Fruit fly (Drosophila melanogaster) whole organism, embryonic: ENCODE data around the gene CG10343.

Experiments
- Awh ChIP-seq: fragments of 200-800 bp; sonication (Bioruptor generic); IDR thresholded peaks from 2 replicates; pipeline ENCODE4, ENCODE4 v1.3.6; 2022; ENCODE audit warnings: missing biosample characterization, missing genetic modification characterization
- Bdp1 ChIP-seq: fragments of 200-800 bp; sonication (Bioruptor generic); optimal IDR thresholded peaks from 3 replicates; lab custom pipeline; 2016; ENCODE audit warnings: missing biosample characterization, missing genetic modification characterization
- Blimp-1 ChIP-seq: fragments of 200-800 bp; sonication (Bioruptor generic); optimal IDR thresholded peaks from 3 replicates; lab custom pipeline; 2018; ENCODE audit warnings: missing biosample characterization, missing genetic modification characterization, mild to moderate bottlenecking, moderate library complexity, missing genetic modification reagents
- Bteb2 ChIP-seq: fragments of 200-800 bp; sonication (Bioruptor generic); optimal IDR thresholded peaks from 2 replicates; lab custom pipeline; 2016; ENCODE audit warnings: missing biosample characterization, missing genetic modification characterization
- CG12744 ChIP-seq: fragments of 200-800 bp; sonication (Bioruptor generic); optimal IDR thresholded peaks from 2 replicates; lab custom pipeline; 2016; ENCODE audit warnings: missing biosample characterization, missing genetic modification characterization
- CG12942 ChIP-seq: fragments of 200-800 bp; sonication (Bioruptor generic); optimal IDR thresholded peaks from 3 replicates; lab custom pipeline; 2016; ENCODE audit warnings: missing biosample characterization, missing genetic modification characterization
- CG13424 ChIP-seq: fragments of 200-800 bp; sonication (Bioruptor generic); optimal IDR thresholded peaks from 2 replicates; lab custom pipeline; 2019; ENCODE audit warnings: missing biosample characterization, mild to moderate bottlenecking, missing genetic modification characterization, moderate library complexity
- CG14667 ChIP-seq: fragments of 200-800 bp; sonication (Bioruptor generic); IDR thresholded peaks from 2 replicates; pipeline ENCODE4 v1.3.6; 2022; ENCODE audit warnings: missing biosample characterization, missing genetic modification characterization
- CG15479 ChIP-seq: fragments of 200-800 bp; sonication (Bioruptor generic); optimal IDR thresholded peaks from 3 replicates; lab custom pipeline; 2019; ENCODE audit warnings: missing biosample characterization, mild to moderate bottlenecking, missing genetic modification characterization, moderate library complexity
- CG18011 ChIP-seq: fragments of 200-800 bp; sonication (Bioruptor generic); optimal IDR thresholded peaks from 2 replicates; lab custom pipeline; 2017; ENCODE audit warnings: missing biosample characterization, missing genetic modification characterization, mild to moderate bottlenecking, moderate library complexity, missing genotype
- CG1832 ChIP-seq: fragments of 200-800 bp; sonication (Bioruptor generic); optimal IDR thresholded peaks from 2 replicates; lab custom pipeline; 2017; ENCODE audit warnings: missing biosample characterization, mild to moderate bottlenecking, missing genetic modification characterization, inconsistent platforms
- CG2712 ChIP-seq: fragments of 200-800 bp; optimal IDR thresholded peaks from 3 replicates; lab custom pipeline; 2019; ENCODE audit warnings: missing biosample characterization, mild to moderate bottlenecking, missing genetic modification characterization, moderate library complexity
- CG2889 ChIP-seq: fragments of 200-800 bp; sonication (Bioruptor generic); IDR thresholded peaks from 3 replicates; pipeline ENCODE4 v1.3.6; 2022; ENCODE audit warnings: missing biosample characterization, missing genetic modification characterization
- CG3065 ChIP-seq: fragments of 200-800 bp; sonication (Bioruptor generic); optimal IDR thresholded peaks from 2 replicates; lab custom pipeline; 2016; ENCODE audit warnings: missing biosample characterization, missing genetic modification characterization
- CG31365 ChIP-seq: fragments of 200-800 bp; sonication (Bioruptor generic); optimal IDR thresholded peaks from 2 replicates; lab custom pipeline; 2018; ENCODE audit warnings: missing biosample characterization, mild to moderate bottlenecking, missing genetic modification characterization
- CG31441 ChIP-seq: fragments of 200-800 bp; sonication (Bioruptor generic); IDR thresholded peaks from 2 replicates; pipeline ENCODE4 v1.3.6; 2022; ENCODE audit warnings: missing biosample characterization, missing genetic modification characterization
- CG3407 ChIP-seq: fragments of 200-800 bp; sonication (Bioruptor generic); optimal IDR thresholded peaks from 2 replicates; lab custom pipeline; 2018; ENCODE audit warnings: missing biosample characterization, mild to moderate bottlenecking, missing genetic modification characterization
- CG34224 ChIP-seq: fragments of 200-800 bp; sonication (Bioruptor generic); IDR thresholded peaks from 3 replicates; pipeline ENCODE4 v1.3.6; 2022; ENCODE audit warnings: missing biosample characterization, missing genetic modification characterization; ENCODE audit not compliant: partially characterized antibody
- CG3847 ChIP-seq: fragments of 200-800 bp; sonication (Bioruptor generic); IDR thresholded peaks from 2 replicates; pipeline ENCODE4 v1.3.6; 2022; ENCODE audit warnings: missing biosample characterization, missing genetic modification characterization
- CG6175 ChIP-seq: fragments of 200-800 bp; sonication (Bioruptor generic); IDR thresholded peaks from 3 replicates; pipeline ENCODE4 v1.3.6; 2022; ENCODE audit warnings: missing biosample characterization, missing genetic modification characterization
- CG8089 ChIP-seq: fragments of 200-800 bp; sonication (Bioruptor generic); optimal IDR thresholded peaks from 3 replicates; lab custom pipeline; 2016; ENCODE audit warnings: missing biosample characterization, missing genetic modification characterization
- CG9437 ChIP-seq: fragments of 200-800 bp; sonication (Bioruptor generic); optimal IDR thresholded peaks from 2 replicates; lab custom pipeline; 2018; ENCODE audit warnings: missing biosample characterization, mild to moderate bottlenecking, missing genetic modification characterization
- D ChIP-seq, 2 experiments: fragments of 200-800 bp in 1 of 2; fragments of >200 bp in 1 of 2; sonication (Bioruptor generic) in 1 of 2; optimal IDR thresholded peaks; 2 replicates in 1 of 2; 3 replicates in 1 of 2; lab custom pipeline; 2017; ENCODE audit warnings: mild to moderate bottlenecking in 1 of 2, missing biosample characterization in 1 of 2, missing genetic modification characterization in 1 of 2, missing genetic modification reagents in 1 of 2
- Dp ChIP-seq: fragments of 200-800 bp; sonication (Bioruptor generic); optimal IDR thresholded peaks from 2 replicates; lab custom pipeline; 2018; ENCODE audit warnings: missing biosample characterization, mild to moderate bottlenecking, missing genetic modification characterization, moderate library complexity
- HLH4C ChIP-seq: fragments of 200-800 bp; sonication (Bioruptor generic); IDR thresholded peaks from 3 replicates; pipeline ENCODE4 v1.3.6; 2022; ENCODE audit warnings: missing biosample characterization, missing genetic modification characterization; ENCODE audit not compliant: partially characterized antibody
- Hey ChIP-seq: fragments of 200-800 bp; sonication (Bioruptor generic); optimal IDR thresholded peaks from 3 replicates; lab custom pipeline; 2018; ENCODE audit warnings: missing biosample characterization, mild to moderate bottlenecking, missing genetic modification characterization
- HmgZ ChIP-seq: fragments of 200-800 bp; sonication (Bioruptor generic); optimal IDR thresholded peaks from 2 replicates; lab custom pipeline; 2018; ENCODE audit warnings: missing biosample characterization, mild to moderate bottlenecking, missing genetic modification characterization
- Mrtf ChIP-seq: fragments of 200-800 bp; sonication (Bioruptor generic); IDR thresholded peaks from 3 replicates; pipeline ENCODE4 v1.3.6; 2022; ENCODE audit warnings: missing biosample characterization, missing genetic modification characterization
- Myb ChIP-seq: fragments of 200-800 bp; sonication (Bioruptor generic); optimal IDR thresholded peaks from 2 replicates; lab custom pipeline; 2016; ENCODE audit warnings: missing biosample characterization, missing genetic modification characterization
- NC2α ChIP-seq: fragments of 200-800 bp; sonication (Bioruptor generic); optimal IDR thresholded peaks from 2 replicates; lab custom pipeline; 2016; ENCODE audit warnings: missing biosample characterization, missing genetic modification characterization
- Ssrp ChIP-seq: fragments of 200-800 bp; sonication (Bioruptor generic); optimal IDR thresholded peaks from 2 replicates; lab custom pipeline; 2018; ENCODE audit warnings: missing biosample characterization, mild to moderate bottlenecking, missing genetic modification characterization, moderate library complexity
- Usf ChIP-seq: fragments of 200-800 bp; sonication (Bioruptor generic); optimal IDR thresholded peaks from 2 replicates; lab custom pipeline; 2017; ENCODE audit warnings: missing genotype, missing biosample characterization, missing genetic modification characterization
- amos ChIP-seq: fragments of 200-800 bp; sonication (Bioruptor generic); IDR thresholded peaks from 2 replicates; pipeline ENCODE4 v1.3.6; 2022; ENCODE audit warnings: missing biosample characterization, missing genetic modification characterization; ENCODE audit not compliant: partially characterized antibody
- ato ChIP-seq: fragments of 200-800 bp; sonication (Bioruptor generic); IDR thresholded peaks from 2 replicates; pipeline ENCODE4 v1.3.6; 2022; ENCODE audit warnings: missing biosample characterization, missing genetic modification characterization; ENCODE audit not compliant: partially characterized antibody
- br ChIP-seq: fragments of >200 bp; optimal IDR thresholded peaks from 2 replicates; lab custom pipeline; 2017
- btn ChIP-seq: fragments of 200-800 bp; sonication (Bioruptor generic); optimal IDR thresholded peaks from 2 replicates; lab custom pipeline; 2016; ENCODE audit warnings: missing biosample characterization, missing genetic modification characterization
- corto ChIP-seq: fragments of 200-800 bp; sonication (Bioruptor generic); optimal IDR thresholded peaks from 2 replicates; lab custom pipeline; 2016; ENCODE audit warnings: missing biosample characterization, mild to moderate bottlenecking, missing genetic modification characterization, moderate library complexity
- en ChIP-seq: fragments of 200-800 bp; sonication (Bioruptor generic); optimal IDR thresholded peaks from 2 replicates; lab custom pipeline; 2016; ENCODE audit warnings: missing biosample characterization, missing genetic modification characterization
- esg ChIP-seq: fragments of 200-800 bp; sonication (Bioruptor generic); conservative IDR thresholded peaks from 2 replicates; pipeline ENCODE4 v1.3.6; 2022; ENCODE audit warnings: missing biosample characterization, missing genetic modification characterization
- gfzf ChIP-seq: fragments of 200-800 bp; sonication (Bioruptor generic); optimal IDR thresholded peaks from 2 replicates; lab custom pipeline; 2016; ENCODE audit warnings: missing biosample characterization, mild to moderate bottlenecking, missing genetic modification characterization, moderate library complexity
- gsb ChIP-seq: fragments of 200-800 bp; sonication (Bioruptor generic); IDR thresholded peaks from 2 replicates; pipeline ENCODE4 v1.3.6; 2022; ENCODE audit warnings: missing biosample characterization, missing genetic modification characterization
- oc ChIP-seq: fragments of 200-800 bp; sonication (Bioruptor generic); optimal IDR thresholded peaks from 2 replicates; lab custom pipeline; 2018; ENCODE audit warnings: missing biosample characterization, mild to moderate bottlenecking, missing genetic modification characterization, moderate library complexity
- odd ChIP-seq: fragments of 200-800 bp; sonication (Bioruptor generic); optimal IDR thresholded peaks from 2 replicates; lab custom pipeline; 2017; ENCODE audit warnings: missing biosample characterization, mild to moderate bottlenecking, missing genetic modification characterization
- pho ChIP-seq: fragments of 200-800 bp; sonication (Bioruptor generic); optimal IDR thresholded peaks from 2 replicates; lab custom pipeline; 2016; ENCODE audit warnings: missing biosample characterization, missing genetic modification characterization
- phol ChIP-seq: fragments of 200-800 bp; sonication (Bioruptor generic); optimal IDR thresholded peaks from 3 replicates; lab custom pipeline; 2018; ENCODE audit warnings: missing biosample characterization, mild to moderate bottlenecking, missing genetic modification characterization, moderate library complexity
- schlank ChIP-seq: fragments of 200-800 bp; sonication (Bioruptor generic); optimal IDR thresholded peaks from 2 replicates; lab custom pipeline; 2018; ENCODE audit warnings: missing biosample characterization, mild to moderate bottlenecking, missing genetic modification characterization
- sens ChIP-seq: fragments of 200-800 bp; sonication (Bioruptor generic); peaks from one replicate; lab custom pipeline; 2016; ENCODE audit warnings: missing biosample characterization, missing genetic modification characterization
- sim ChIP-seq: fragments of 200-800 bp; sonication (Bioruptor generic); IDR thresholded peaks from 2 replicates; pipeline ENCODE4 v1.3.6; 2022; ENCODE audit warnings: missing biosample characterization, missing genetic modification characterization
- trh ChIP-seq: fragments of 200-800 bp; sonication (Bioruptor generic); optimal IDR thresholded peaks from 2 replicates; lab custom pipeline; 2016; ENCODE audit warnings: missing biosample characterization, missing genetic modification characterization
- zfh2 ChIP-seq: fragments of 200-800 bp; sonication (Bioruptor generic); optimal IDR thresholded peaks from 2 replicates; lab custom pipeline; 2016; ENCODE audit warnings: missing biosample characterization, missing genetic modification characterization

Gene CG10343

dm6 chr2L:18705617-18706046 is 2.4 kb downstream of the CG10343 start, which contains the start of gene Jwa (continued):
- TF ChIP-seq Blimp-1 (peak; percentile 71), Hey (tag; lab: Kevin White, UChicago) (peak; percentile 65), CG31365 (no peak), br (lab: Kevin White, UChicago) (no peak), pho (GFP tag; lab: Kevin White, UChicago) (peak; percentile 93), CG3065 (GFP tag; lab: Kevin White, UChicago) (peak; percentile 79), btn (peak; percentile 31), CG31441 (GFP tag; lab: Robert Waterston, UW) (peak; percentile 75), CG3847 (GFP tag; lab: Robert Waterston, UW) (peak; percentile 96), amos (peak; percentile 97), Dp (peak; percentile 83), gsb (peak; percentile 74), Usf (peak; percentile 66), HmgZ (tag; lab: Kevin White, UChicago) (peak; percentile 97), Myb (GFP tag; lab: Kevin White, UChicago) (peak; percentile 84), schlank (peak; percentile 72), zfh2 (GFP tag; lab: Kevin White, UChicago) (peak; percentile 97), en (GFP tag; lab: Kevin White, UChicago) (peak; percentile 57), CG12942 (peak; percentile 98), CG1832 (no peak), Awh (GFP tag; lab: Robert Waterston, UW) (peak; percentile 80), sim (peak; percentile 63; the same call in 1 of the 2 replicates), Mrtf (GFP tag; lab: Robert Waterston, UW) (peak; percentile 84), trh (GFP tag; lab: Kevin White, UChicago) (peak; percentile 76), corto (GFP tag; lab: Kevin White, UChicago) (peak; percentile 22), sens (peak; percentile 97), CG9437 (GFP tag; lab: Kevin White, UChicago) (peak; percentile 84), CG12744 (GFP tag; lab: Kevin White, UChicago) (peak; percentile 87), odd (GFP tag; lab: Kevin White, UChicago) (peak; percentile 57), Bdp1 (GFP tag; lab: Kevin White, UChicago) (peak; percentile 91), gfzf (GFP tag; lab: Kevin White, UChicago) (peak; percentile 12), CG15479 (no peak), Ssrp (peak; percentile 77), CG18011 (GFP tag; lab: Kevin White, UChicago) (peak; percentile 90), Bteb2 (GFP tag; lab: Kevin White, UChicago) (peak; percentile 94), D (optimal IDR thresholded peaks at IDR 0.05; lab: Kevin White, UChicago) (no peak), D (GFP tag; optimal IDR thresholded peaks at IDR 0.05; lab: Kevin White, UChicago) (peak; percentile 80), CG3407 (GFP tag; lab: Kevin White, UChicago) (peak; percentile 89), phol (tag; lab: Kevin White, UChicago) (peak; percentile 87), CG2712 (tag; lab: Kevin White, UChicago) (peak; percentile 88), ato (GFP tag; lab: Robert Waterston, UW) (peak; percentile 85), CG14667 (GFP tag; lab: Robert Waterston, UW) (peak; percentile 80), HLH4C (GFP tag; lab: Robert Waterston, UW) (peak; percentile 98), CG6175 (GFP tag; lab: Robert Waterston, UW) (peak; percentile 70; the same call in 2 of the 3 replicates), CG2889 (GFP tag; lab: Robert Waterston, UW) (peak; percentile 93), CG8089 (peak; percentile 85), esg (GFP tag; lab: Robert Waterston, UW) (peak; percentile 94), oc (no peak), CG34224 (peak; percentile 100), NC2α (GFP tag; lab: Kevin White, UChicago) (peak; percentile 43), CG13424 (tag; lab: Kevin White, UChicago) (peak; percentile 97)
